Worm (Caenorhabditis elegans) whole organism, mixed stage, embryonic: ENCODE measurements around the gene F54D11.4.

Source experiments
- ceh-83 ChIP-seq: fragments of 200-800 bp; sonication (Bioruptor generic); optimal IDR thresholded peaks from 2 replicates; lab custom pipeline; 2018; ENCODE audit warnings: mild to moderate bottlenecking, missing genetic modification characterization, missing compliant biosample characterization
- elt-3 ChIP-seq: fragments of 150-350 bp; optimal IDR thresholded peaks from 2 replicates; lab custom pipeline; 2014; ENCODE audit warnings: missing biosample characterization, missing genetic modification characterization
- mep-1 ChIP-seq: fragments of 150-350 bp; optimal IDR thresholded peaks from 2 replicates; lab custom pipeline; 2017; ENCODE audit warnings: missing biosample characterization, missing genetic modification reagents, missing genetic modification characterization, inconsistent platforms
- pha-4 ChIP-seq: fragments of 150-350 bp; optimal IDR thresholded peaks from 2 replicates; lab custom pipeline; 2018; ENCODE audit warnings: missing biosample characterization, missing genetic modification reagents, missing genetic modification characterization
- sem-2 ChIP-seq: fragments of 200-800 bp; sonication (Bioruptor generic); optimal IDR thresholded peaks from 2 replicates; lab custom pipeline; 2018; ENCODE audit warnings: mild to moderate bottlenecking, missing genetic modification characterization, missing compliant biosample characterization
- sptf-1 ChIP-seq: sonication (generic microtip); optimal IDR thresholded peaks from 2 replicates; lab custom pipeline; 2017; ENCODE audit warnings: mild to moderate bottlenecking, missing genetic modification characterization, moderate library complexity, missing compliant biosample characterization
- ztf-11 ChIP-seq: fragments of 150-350 bp; optimal IDR thresholded peaks from 2 replicates; lab custom pipeline; 2014; ENCODE audit warnings: missing biosample characterization, missing genetic modification characterization

DNA sequence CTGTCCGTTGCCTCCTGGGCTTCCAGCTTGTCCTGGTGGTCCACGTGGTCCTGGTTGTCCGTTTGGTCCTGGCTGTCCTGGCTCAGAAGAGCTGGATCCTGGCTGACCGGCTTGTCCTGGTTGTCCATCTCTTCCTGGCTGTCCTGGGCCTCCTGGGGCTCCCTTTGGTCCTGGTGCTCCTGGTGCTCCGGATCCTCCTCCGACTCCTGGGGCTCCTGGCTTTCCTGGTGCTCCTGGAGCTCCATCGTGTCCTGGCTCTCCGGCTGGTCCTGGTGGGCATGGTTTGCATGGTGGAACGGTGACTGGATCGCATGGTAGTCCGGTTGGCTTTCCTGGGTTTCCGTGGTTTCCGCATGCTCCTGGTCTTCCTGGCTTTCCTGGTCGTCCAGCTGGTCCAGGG, 37.1 kb downstream of the F54D11.4 start:
- TF ChIP-seq sptf-1, result no peak
- TF ChIP-seq pha-4 (tag; lab: Kevin White, UChicago), result no peak
- no peak for TF ChIP-seq sem-2 (GFP tag; lab: Kevin White, UChicago)
- TF ChIP-seq mep-1 (tag; lab: Kevin White, UChicago), result no peak
- no peak for TF ChIP-seq ztf-11 (tag; lab: Kevin White, UChicago)
- no peak for TF ChIP-seq elt-3
- no peak for TF ChIP-seq ceh-83 (GFP tag; lab: Kevin White, UChicago)
